Fruit fly (Drosophila melanogaster) S2 (cell line): ENCODE results near the gene Usp30.

ENCODE experiments used
- CG8478 ChIP-seq: fragments of >200 bp; optimal IDR thresholded peaks from 2 replicates; lab custom pipeline; 2018
- CTCF ChIP-seq, 2 experiments: fragments of >200 bp; optimal IDR thresholded peaks; 2 replicates each; lab custom pipeline; 2018

Usp30 gene

DNA sequence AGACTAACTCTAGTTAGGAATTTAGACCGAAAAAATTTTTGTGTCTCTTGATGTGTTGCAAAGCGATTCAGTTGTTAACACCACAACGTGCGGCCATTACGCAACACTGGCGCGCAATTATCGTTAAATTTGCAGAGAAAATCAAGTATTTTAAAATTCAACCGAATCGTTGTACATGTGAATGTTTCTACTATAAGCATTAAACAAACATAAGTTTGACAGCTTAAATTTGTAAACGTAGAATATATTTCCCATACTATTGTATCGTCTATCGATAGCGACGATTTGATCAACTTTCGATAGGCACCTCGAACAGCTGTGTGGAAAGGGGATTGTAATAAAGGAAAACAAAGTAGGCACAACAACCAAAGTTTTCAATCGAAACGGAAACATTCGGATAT lies at the start of gene Usp30, which contains the start of gene CG16721:
Gene Usp30 (minus strand): TSS at position 245 of the 401 bp plus-strand sequence.
Gene CG16721 (plus strand): TSS at position 327 of the 401 bp plus-strand sequence.
- TF ChIP-seq CTCF (optimal IDR thresholded peaks at IDR 0.05; lab: Kevin White, UChicago): no peak
- TF ChIP-seq CG8478 (lab: Kevin White, UChicago): no peak

DNA sequence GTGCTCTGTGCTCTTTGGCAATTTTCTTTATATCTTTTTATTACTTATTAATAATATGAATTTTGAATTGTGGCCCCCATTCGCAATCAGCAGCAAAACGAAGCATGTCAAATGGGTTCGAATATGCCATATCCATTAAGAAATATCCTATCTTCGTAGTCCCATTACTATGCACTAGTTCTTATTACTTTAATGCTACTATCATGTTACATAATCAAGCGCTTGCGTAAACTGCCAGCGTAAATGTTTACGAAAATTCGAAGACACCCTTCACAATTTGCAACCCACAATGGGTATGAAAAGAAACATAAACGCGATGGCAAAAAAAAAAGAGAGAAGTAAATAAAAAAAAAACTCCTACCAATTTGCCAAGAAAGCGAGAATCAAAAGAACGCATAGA lies 47.1 kb upstream of the Usp30 start:
- TF ChIP-seq CG8478 (lab: Kevin White, UChicago): no peak
- no peak for TF ChIP-seq CTCF (optimal IDR thresholded peaks at IDR 0.05; lab: Kevin White, UChicago)

- TF ChIP-seq CTCF (optimal IDR thresholded peaks at IDR 0.05; lab: Kevin White, UChicago) (no peak), CG8478 (lab: Kevin White, UChicago) (no peak)
Observed at dm6 chrX:5925793-5926418, 46.3 kb upstream of the Usp30 start.

dm6 chrX:5924378-5924777 lies 44.8 kb upstream of the Usp30 start:
- no peak for TF ChIP-seq CG8478 (lab: Kevin White, UChicago)
- no peak for TF ChIP-seq CTCF (optimal IDR thresholded peaks at IDR 0.05; lab: Kevin White, UChicago)

- no peak for TF ChIP-seq CG8478 (lab: Kevin White, UChicago)
- TF ChIP-seq CTCF (optimal IDR thresholded peaks at IDR 0.05; lab: Kevin White, UChicago): no peak
Observed at dm6 chrX:5923124-5923523, 43.5 kb upstream of the Usp30 start.

- TF ChIP-seq CTCF (optimal IDR thresholded peaks at IDR 0.05; lab: Kevin White, UChicago) (no peak), CG8478 (lab: Kevin White, UChicago) (no peak)
Observed at dm6 chrX:5922057-5922456, 42.5 kb upstream of the Usp30 start.

DNA sequence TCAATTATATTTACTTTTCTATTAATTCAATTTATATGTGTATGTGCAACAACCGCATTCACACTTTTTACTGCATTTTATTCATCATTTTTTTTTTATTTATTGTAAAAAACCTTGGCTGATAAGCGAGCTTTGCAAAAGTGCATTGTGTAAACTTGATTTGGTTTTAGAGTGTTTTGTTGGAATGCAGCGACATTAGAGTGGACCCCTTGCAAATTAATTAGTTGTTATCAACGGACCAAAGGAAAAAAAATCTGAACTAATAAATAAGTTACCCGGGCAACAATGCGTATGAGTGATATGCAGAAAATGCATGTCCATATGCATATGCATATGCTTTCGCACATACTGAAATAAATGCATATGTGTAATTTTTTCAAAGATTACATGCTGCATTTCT lies 41.3 kb upstream of the Usp30 start:
- TF ChIP-seq CG8478 (lab: Kevin White, UChicago) (no peak), CTCF (optimal IDR thresholded peaks at IDR 0.05; lab: Kevin White, UChicago) (no peak)

DNA sequence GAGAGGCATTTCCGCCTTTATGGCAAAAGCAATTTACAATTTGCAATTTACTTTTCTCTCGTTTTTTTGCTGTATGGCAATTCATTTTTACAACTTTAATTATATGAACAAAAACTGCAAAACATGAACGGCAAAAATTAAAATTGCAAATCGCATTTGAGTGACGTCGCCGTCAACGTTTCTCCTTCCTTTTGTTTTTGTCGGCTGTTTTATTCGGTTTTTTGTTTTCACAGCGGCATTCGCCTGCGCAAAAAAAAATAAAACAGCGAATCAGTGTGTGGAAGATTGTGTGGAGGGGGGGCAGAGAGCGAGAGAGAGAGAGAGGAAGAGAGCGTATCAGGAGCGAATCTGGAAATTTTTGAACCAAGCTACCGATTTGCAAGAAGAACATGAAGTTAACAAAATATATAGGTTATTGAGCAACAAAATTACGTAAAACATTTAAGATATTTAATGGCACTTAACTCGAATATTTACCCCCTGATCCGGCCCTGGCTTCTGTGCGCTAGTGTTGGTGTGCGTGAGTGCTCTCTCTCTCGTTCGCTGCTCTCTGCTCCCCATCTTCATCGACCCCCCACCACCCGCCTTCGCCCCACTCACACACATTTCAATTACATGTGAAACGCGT lies 39.0 kb upstream of the Usp30 start:
- TF ChIP-seq CG8478 (lab: Kevin White, UChicago) (no peak), CTCF (optimal IDR thresholded peaks at IDR 0.05; lab: Kevin White, UChicago) (no peak)

dm6 chrX:5917310-5917988 lies 37.9 kb upstream of the Usp30 start:
- TF ChIP-seq CG8478 (lab: Kevin White, UChicago): no peak
- no peak for TF ChIP-seq CTCF (optimal IDR thresholded peaks at IDR 0.05; lab: Kevin White, UChicago)

- TF ChIP-seq CG8478 (lab: Kevin White, UChicago) (no peak), CTCF (optimal IDR thresholded peaks at IDR 0.05; lab: Kevin White, UChicago) (peak in 1 of 2 experiments; percentile 7)
Observed at dm6 chrX:5916494-5917309, 37.1 kb upstream of the Usp30 start, which contains the start of the genes Shmt and CG3726. Gene Shmt, minus strand, starts transcription at chrX:5916797. Gene CG3726, plus strand, starts transcription at chrX:5917097.

DNA sequence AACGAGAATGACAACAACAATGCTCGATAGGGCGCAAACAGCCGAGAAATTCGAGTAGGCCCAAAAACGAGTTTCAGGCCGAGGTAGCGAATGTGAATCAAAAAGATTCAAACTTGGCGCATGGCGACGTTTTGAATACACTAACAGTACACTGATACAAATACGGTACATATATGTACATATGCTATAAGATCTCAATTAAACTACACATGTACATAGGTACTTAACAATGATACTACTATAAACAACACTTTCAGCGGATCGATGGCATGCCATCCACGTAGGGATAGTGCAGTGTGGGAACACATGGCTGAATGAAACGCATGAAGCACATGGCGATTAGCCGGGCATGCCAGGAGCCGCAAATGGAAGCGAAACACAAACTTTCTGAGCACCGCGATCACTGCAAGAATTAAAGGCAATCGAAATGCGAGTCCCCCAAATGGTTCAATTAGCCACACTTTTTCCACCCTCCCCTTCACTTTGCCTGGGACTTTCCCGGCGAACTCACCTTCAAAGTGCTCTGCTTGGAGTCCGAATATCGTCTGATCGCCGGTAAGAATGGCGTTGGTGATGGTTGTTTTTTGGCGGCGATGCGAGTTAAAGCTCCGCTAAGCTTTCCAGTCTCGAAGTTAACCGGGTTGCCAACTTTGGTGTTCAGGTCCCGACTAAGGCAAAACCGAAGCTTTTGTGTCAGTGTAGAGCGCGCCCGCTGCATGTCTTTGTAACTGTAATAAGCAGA lies 36.3 kb upstream of the Usp30 start:
- no peak for TF ChIP-seq CG8478 (lab: Kevin White, UChicago)
- TF ChIP-seq CTCF (optimal IDR thresholded peaks at IDR 0.05; lab: Kevin White, UChicago): no peak

- TF ChIP-seq CG8478 (lab: Kevin White, UChicago) (no peak), CTCF (optimal IDR thresholded peaks at IDR 0.05; lab: Kevin White, UChicago) (no peak)
Observed at dm6 chrX:5914992-5915751, 35.6 kb upstream of the Usp30 start.

DNA sequence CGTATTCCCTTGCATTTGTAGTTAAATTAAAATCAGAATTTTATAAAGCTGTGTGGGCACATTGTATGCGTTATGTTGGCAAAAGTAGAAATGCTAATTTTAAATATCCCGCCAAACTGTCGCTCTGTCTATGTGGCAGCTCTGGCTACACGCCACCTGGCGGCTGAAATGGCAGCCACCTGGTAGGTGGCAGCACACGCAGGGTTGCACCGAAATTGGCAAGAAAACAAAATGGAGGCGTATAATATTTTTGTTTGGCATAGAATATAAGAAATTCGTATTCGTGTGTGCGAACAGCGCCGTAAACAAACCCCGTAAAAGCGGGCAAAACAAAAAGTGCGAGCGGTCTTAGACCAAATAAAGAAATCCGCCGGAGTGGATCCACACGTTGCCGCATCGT lies 28.3 kb upstream of the Usp30 start, which contains the start of gene CG12236:
Gene CG12236 (plus strand): TSS at position 220 of the 400 bp plus-strand sequence.
- TF ChIP-seq CTCF (optimal IDR thresholded peaks at IDR 0.05; lab: Kevin White, UChicago): peak; percentile 95 to 97
- no peak for TF ChIP-seq CG8478 (lab: Kevin White, UChicago)
